Worm (Caenorhabditis elegans) whole organism, L4/young adult: ENCODE results near the gene hst-3.1.

ENCODE experiments used
- W03F9.2 ChIP-seq: fragments of 150-350 bp; optimal IDR thresholded peaks from 2 replicates; lab custom pipeline; 2014; ENCODE audit warnings: missing biosample characterization, missing genetic modification characterization
- dao-5 ChIP-seq: sonication (generic microtip); optimal IDR thresholded peaks from 2 replicates; lab custom pipeline; 2016; ENCODE audit warnings: missing genotype, missing genetic modification characterization, moderate library complexity, missing compliant biosample characterization
- him-1 ChIP-seq: sonication (generic microtip); optimal IDR thresholded peaks from 2 replicates; lab custom pipeline; 2016; ENCODE audit warnings: missing genotype, missing genetic modification reagents, missing genetic modification characterization, missing compliant biosample characterization

Gene hst-3.1

ce11 chrII:6139484-6139883 lies 29.6 kb downstream of the hst-3.1 start:
- no peak for TF ChIP-seq dao-5
- TF ChIP-seq W03F9.2 (tag; lab: Kevin White, UChicago) = no peak
- no peak for TF ChIP-seq him-1

- no peak for TF ChIP-seq him-1
- TF ChIP-seq dao-5 = no peak
- TF ChIP-seq W03F9.2 (tag; lab: Kevin White, UChicago) = no peak
Measured at ce11 chrII:6138138-6138537, 30.9 kb downstream of the hst-3.1 start.

- TF ChIP-seq dao-5 = no peak
- no peak for TF ChIP-seq him-1
- TF ChIP-seq W03F9.2 (tag; lab: Kevin White, UChicago) = no peak
Measured at ce11 chrII:6136712-6137111, 32.3 kb downstream of the hst-3.1 start.

ce11 chrII:6135530-6135929 lies 33.5 kb downstream of the hst-3.1 start:
- TF ChIP-seq dao-5 (no peak), him-1 (no peak), W03F9.2 (tag; lab: Kevin White, UChicago) (no peak)

ce11 chrII:6132595-6132994 lies 36.5 kb downstream of the hst-3.1 start, which contains the start of gene abts-3:
Gene abts-3, plus strand, starts transcription at chrII:6132895.
- no peak for TF ChIP-seq dao-5
- no peak for TF ChIP-seq him-1
- TF ChIP-seq W03F9.2 (tag; lab: Kevin White, UChicago) = no peak

- TF ChIP-seq W03F9.2 (tag; lab: Kevin White, UChicago) (no peak), him-1 (no peak), dao-5 (no peak)
Measured at ce11 chrII:6125259-6125658, 43.8 kb downstream of the hst-3.1 start, which contains the start of gene rars-2. Gene rars-2, plus strand, starts transcription at chrII:6125559.

- TF ChIP-seq dao-5 = no peak
- no peak for TF ChIP-seq W03F9.2 (tag; lab: Kevin White, UChicago)
- TF ChIP-seq him-1 = no peak
Measured at ce11 chrII:6123513-6123912, 45.5 kb downstream of the hst-3.1 start, which contains the start of gene C29H12.2. Gene C29H12.2, plus strand, starts transcription at chrII:6123809.

- TF ChIP-seq dao-5 (no peak), him-1 (no peak), W03F9.2 (tag; lab: Kevin White, UChicago) (peak; percentile 38)
Measured at ce11 chrII:6122641-6123424, 46.2 kb downstream of the hst-3.1 start.

ce11 chrII:6120548-6120947 lies 48.5 kb downstream of the hst-3.1 start:
- TF ChIP-seq dao-5 = no peak
- no peak for TF ChIP-seq W03F9.2 (tag; lab: Kevin White, UChicago)
- no peak for TF ChIP-seq him-1

- TF ChIP-seq him-1 (no peak), dao-5 (no peak), W03F9.2 (tag; lab: Kevin White, UChicago) (no peak)
Measured at ce11 chrII:6118163-6118562, 50.9 kb downstream of the hst-3.1 start, which contains the start of gene C29H12.6. Gene C29H12.6, minus strand, starts transcription at chrII:6118263.

- TF ChIP-seq dao-5 = no peak
- TF ChIP-seq W03F9.2 (tag; lab: Kevin White, UChicago) = no peak
- no peak for TF ChIP-seq him-1
Measured at ce11 chrII:6116701-6117100, 52.4 kb downstream of the hst-3.1 start.
